Worm (Caenorhabditis elegans) whole organism, midembryonic: Measurements from ENCODE around the gene T24A6.17.

Source experiments
- flt-1 ChIP-seq: fragments of 200-800 bp; sonication (Bioruptor generic); IDR thresholded peaks from 2 replicates; pipeline ENCODE4 v1.3.6; 2022; ENCODE audit warnings: missing genetic modification characterization, missing compliant biosample characterization
- ref-1 ChIP-seq: fragments of 200-800 bp; sonication (Bioruptor generic); conservative IDR thresholded peaks from 2 replicates; pipeline ENCODE4 v1.3.6; 2022; ENCODE audit warnings: missing genetic modification reagents, missing genetic modification characterization, missing compliant biosample characterization
- ztf-23 ChIP-seq: fragments of 200-800 bp; sonication (Bioruptor generic); IDR thresholded peaks from 2 replicates; pipeline ENCODE4 v1.3.6; 2022; ENCODE audit warnings: missing genetic modification reagents, missing genetic modification characterization, missing compliant biosample characterization
- ztf-29 ChIP-seq: fragments of 200-800 bp; sonication (Bioruptor generic); IDR thresholded peaks from 2 replicates; pipeline ENCODE4 v1.3.6; 2022; ENCODE audit warnings: missing genetic modification reagents, missing genetic modification characterization, missing compliant biosample characterization

- no peak for TF ChIP-seq ztf-29
- no peak for TF ChIP-seq ref-1 (GFP tag; lab: Robert Waterston, UW)
- TF ChIP-seq flt-1, result no peak
- 0 out of 2 replicates have a peak, but pooled peaks have one; percentile 19 for TF ChIP-seq ztf-23
These were observed 9.4 kb downstream of the T24A6.17 start, which contains the start of gene grl-29 for ce11 chrV:3554869-3555268.
